Fruit fly (Drosophila melanogaster): ENCODE data around the gene CG15357.

DNA sequence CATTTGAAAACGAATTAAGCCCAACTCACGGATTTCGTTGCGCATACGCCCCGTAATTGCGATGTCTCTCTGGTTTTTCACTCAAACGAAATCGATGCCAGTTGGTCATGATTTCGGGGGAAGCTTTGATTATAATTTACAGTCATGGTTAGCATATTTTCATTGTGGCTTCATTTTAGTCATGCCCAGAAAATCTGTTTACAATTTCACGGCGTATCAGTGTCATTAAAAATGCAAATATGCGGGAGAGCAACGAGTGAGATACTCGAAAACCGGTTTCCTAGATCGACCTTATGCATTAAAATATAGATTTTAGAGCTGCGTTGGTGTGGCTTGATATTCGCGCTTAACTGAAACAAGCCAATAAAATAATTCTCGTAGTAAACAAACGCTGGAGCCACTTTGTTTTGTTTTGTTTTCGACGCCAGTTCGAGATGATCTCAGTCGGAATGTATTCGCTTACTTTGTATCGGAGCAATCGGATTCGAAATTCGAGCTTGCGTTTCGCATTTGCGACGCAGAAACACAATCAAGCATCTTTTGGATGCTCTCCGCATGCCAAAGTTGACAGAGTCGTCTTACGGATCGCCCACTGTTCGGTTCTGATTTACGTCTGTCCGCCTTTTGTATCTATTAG is 14.8 kb downstream of the CG15357 start:
- no peak for TF ChIP-seq rn (GFP tag; IDR thresholded peaks at IDR 0.05)
- no peak for TF ChIP-seq Pif1A (GFP tag; optimal IDR thresholded peaks at IDR 0.05)
- TF ChIP-seq CG13204 (GFP tag; optimal IDR thresholded peaks at IDR 0.05) = no peak
- no peak for TF ChIP-seq CG17806 (tag; optimal IDR thresholded peaks at IDR 0.05)
- no peak for TF ChIP-seq CG9948 (tag; optimal IDR thresholded peaks at IDR 0.05)
- TF ChIP-seq CG15710 (tag; optimal IDR thresholded peaks at IDR 0.05) = no peak
- TF ChIP-seq D1 (tag; optimal IDR thresholded peaks at IDR 0.05) = no peak

Measured in whole organism, pupa.